Worm (Caenorhabditis elegans): Measurements from ENCODE around the gene str-248.
"Not testable (repeated sequence)": the region's sequence is repeated elsewhere in the genome, so short reads cannot be mapped to it uniquely, and the experiment has no call there.

ce11 chrV:15590183-15590667 lies 39.2 kb downstream of the str-248 start, which contains the start of gene F28F8.7:
- TF ChIP-seq aly-1 (tag; optimal IDR thresholded peaks at IDR 0.05); ama-1 (optimal IDR thresholded peaks at IDR 0.05): not testable (repeated sequence)
